Worm (Caenorhabditis elegans) whole organism, midembryonic: ENCODE results near the gene B0496.11.

Experiments
- T22C8.4 ChIP-seq: fragments of 200-800 bp; sonication (Bioruptor generic); IDR thresholded peaks from 2 replicates; pipeline ENCODE4 v1.3.6; 2022; ENCODE audit warnings: missing genetic modification characterization, missing compliant biosample characterization
- cog-1 ChIP-seq: sonication (generic microtip); optimal IDR thresholded peaks from 2 replicates; lab custom pipeline; 2016; ENCODE audit warnings: missing genetic modification characterization, missing compliant biosample characterization

- TF ChIP-seq cog-1 (tag; lab: Kevin White, UChicago), result no peak
- TF ChIP-seq T22C8.4, result no peak
Observed at ce11 chrIV:7477197-7477596, 43.4 kb upstream of the B0496.11 start, which contains the start of gene pycr-4.
